Fruit fly (Drosophila melanogaster): ENCODE data around the gene CG15740.

dm6 chrX:11868866-11869265 lies 23.0 kb upstream of the CG15740 start, which contains the start of the genes Nrd1 and CG1847:
- TF ChIP-seq CG8478 (optimal IDR thresholded peaks at IDR 0.05): no peak
- no peak for TF ChIP-seq CTCF (optimal IDR thresholded peaks at IDR 0.05)

Measured in S2 (cell line).